Worm (Caenorhabditis elegans): ENCODE measurements around the gene C18D4.3.

The C18D4.3 gene

DNA sequence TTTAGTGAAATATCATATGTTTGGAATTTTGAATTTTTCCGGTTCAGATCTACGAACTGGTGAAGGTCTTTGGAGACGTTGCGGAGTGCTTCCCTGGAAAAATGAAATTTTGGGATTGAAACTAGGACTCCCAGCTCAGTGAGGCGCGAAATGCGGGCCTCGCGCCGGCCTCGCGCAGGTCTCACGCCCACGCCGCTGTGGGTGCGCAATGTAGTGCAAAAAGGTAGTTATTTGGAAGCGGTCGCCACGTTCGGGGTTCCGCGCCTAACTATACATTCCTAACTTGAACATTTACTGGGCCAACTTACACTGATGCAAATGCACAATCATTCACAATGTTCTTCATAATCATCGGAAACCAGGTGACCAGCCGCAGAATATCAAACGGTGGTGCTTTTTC is 32.5 kb downstream of the C18D4.3 start:
- TF ChIP-seq nhr-90 (tag; optimal IDR thresholded peaks at IDR 0.05; ENCODE audit: poor library complexity) = no peak
- no peak for TF ChIP-seq sptf-1 (tag; optimal IDR thresholded peaks at IDR 0.05)
- TF ChIP-seq sup-37 (GFP tag; optimal IDR thresholded peaks at IDR 0.05) = no peak
- no peak for TF ChIP-seq fkh-10 (GFP tag; optimal IDR thresholded peaks at IDR 0.05)
- no peak for TF ChIP-seq elt-2 (tag; optimal IDR thresholded peaks at IDR 0.05)
- no peak for TF ChIP-seq lin-39 (tag; optimal IDR thresholded peaks at IDR 0.05)

DNA sequence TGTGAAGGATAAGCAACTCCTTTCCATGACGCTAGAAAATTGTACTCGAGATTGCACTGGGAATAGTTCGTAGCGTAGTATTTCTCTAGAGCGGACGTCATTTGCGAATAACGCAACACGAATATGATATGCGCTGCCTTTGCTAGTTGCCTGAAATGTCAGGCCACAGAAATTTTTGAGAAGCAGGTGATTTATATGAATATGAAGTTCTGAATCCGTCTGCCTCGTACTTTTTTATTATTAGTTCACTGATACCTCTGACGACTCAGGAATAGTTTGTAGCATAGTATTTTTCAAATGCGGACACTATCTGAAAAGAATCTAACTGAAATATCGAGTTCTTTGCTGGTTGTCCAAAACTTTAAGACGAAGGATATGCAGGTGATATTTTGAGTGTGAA is 36.5 kb downstream of the C18D4.3 start, which contains the start of gene srh-118:
srh-118 (minus strand) TSS at position 101 of the 400 bp plus-strand sequence.
- no peak for TF ChIP-seq fkh-4 (tag; optimal IDR thresholded peaks at IDR 0.05; ENCODE audit: borderline replicate concordance)
- no peak for TF ChIP-seq tlp-1 (tag; optimal IDR thresholded peaks at IDR 0.05)
- no peak for TF ChIP-seq lir-3 (tag; optimal IDR thresholded peaks at IDR 0.05; ENCODE audit: poor library complexity)
- TF ChIP-seq hlh-4 (tag; optimal IDR thresholded peaks at IDR 0.05) = no peak
- TF ChIP-seq lin-14 (GFP tag; optimal IDR thresholded peaks at IDR 0.05) = no peak
- TF ChIP-seq nhr-71 (tag; optimal IDR thresholded peaks at IDR 0.05) = no peak
- no peak for TF ChIP-seq grh-1 (GFP tag; IDR thresholded peaks at IDR 0.05)
- no peak for TF ChIP-seq unc-62 (GFP tag; optimal IDR thresholded peaks at IDR 0.05)
- no peak for TF ChIP-seq mef-2 (tag; optimal IDR thresholded peaks at IDR 0.05)
- no peak for TF ChIP-seq irx-1 (tag; optimal IDR thresholded peaks at IDR 0.05)
- no peak for TF ChIP-seq nhr-11 (tag; optimal IDR thresholded peaks at IDR 0.05)
- no peak for TF ChIP-seq egl-13 (tag; optimal IDR thresholded peaks at IDR 0.05)
- TF ChIP-seq dpl-1 (GFP tag; optimal IDR thresholded peaks at IDR 0.05) = no peak

DNA sequence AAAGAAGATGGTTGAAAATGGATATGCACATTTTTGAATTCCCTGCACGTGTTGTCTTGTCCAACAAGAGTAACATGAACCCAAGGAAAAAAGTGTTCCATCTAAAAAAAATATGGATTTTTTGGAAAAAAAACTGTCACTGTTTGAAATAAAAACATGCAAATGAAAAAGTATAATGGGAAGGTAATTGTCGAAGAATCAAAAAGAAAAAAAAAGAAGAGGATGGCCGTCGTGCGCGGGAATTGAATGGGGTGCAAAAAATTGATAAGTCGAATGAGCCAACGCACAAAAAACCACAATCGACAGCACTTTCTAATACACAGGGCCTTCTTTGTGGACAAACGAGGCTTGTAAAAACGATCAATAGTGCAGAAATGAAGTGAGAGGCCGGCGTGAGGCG is 38.9 kb downstream of the C18D4.3 start, which contains the start of gene fbxa-102:
fbxa-102 (minus strand) TSS at position 101 of the 400 bp plus-strand sequence.
- TF ChIP-seq nhr-76 (tag; optimal IDR thresholded peaks at IDR 0.05) = no peak
- no peak for TF ChIP-seq lir-3 (tag; optimal IDR thresholded peaks at IDR 0.05; ENCODE audit: poor library complexity)
- TF ChIP-seq ceh-90 (tag; optimal IDR thresholded peaks at IDR 0.05) = no peak
- no peak for TF ChIP-seq nhr-28 (tag; optimal IDR thresholded peaks at IDR 0.05)
- no peak for TF ChIP-seq snu-23 (GFP tag; optimal IDR thresholded peaks at IDR 0.05)
- TF ChIP-seq lin-14 (GFP tag; optimal IDR thresholded peaks at IDR 0.05) = no peak
- TF ChIP-seq Y116A8C.19 (tag; optimal IDR thresholded peaks at IDR 0.05; ENCODE audit: borderline replicate concordance) = no peak
- no peak for TF ChIP-seq pqm-1 (tag; optimal IDR thresholded peaks at IDR 0.05)
- TF ChIP-seq dpl-1 (GFP tag; optimal IDR thresholded peaks at IDR 0.05) = no peak
- no peak for TF ChIP-seq skn-1 (tag; optimal IDR thresholded peaks at IDR 0.05)
- TF ChIP-seq dsc-1 (tag; optimal IDR thresholded peaks at IDR 0.05) = no peak
- TF ChIP-seq xbp-1 (tag; optimal IDR thresholded peaks at IDR 0.05) = no peak
- TF ChIP-seq lin-15B (tag; optimal IDR thresholded peaks at IDR 0.05) = no peak
- no peak for TF ChIP-seq mab-9 (GFP tag; IDR thresholded peaks at IDR 0.05)
- TF ChIP-seq fkh-10 (GFP tag; optimal IDR thresholded peaks at IDR 0.05) = no peak
- TF ChIP-seq unc-30 (tag; optimal IDR thresholded peaks at IDR 0.05) = no peak
- no peak for TF ChIP-seq isw-1 (GFP tag; IDR thresholded peaks at IDR 0.05)
- no peak for TF ChIP-seq grh-1 (GFP tag; IDR thresholded peaks at IDR 0.05)
- no peak for TF ChIP-seq ceh-63 (GFP tag; optimal IDR thresholded peaks at IDR 0.05)

DNA sequence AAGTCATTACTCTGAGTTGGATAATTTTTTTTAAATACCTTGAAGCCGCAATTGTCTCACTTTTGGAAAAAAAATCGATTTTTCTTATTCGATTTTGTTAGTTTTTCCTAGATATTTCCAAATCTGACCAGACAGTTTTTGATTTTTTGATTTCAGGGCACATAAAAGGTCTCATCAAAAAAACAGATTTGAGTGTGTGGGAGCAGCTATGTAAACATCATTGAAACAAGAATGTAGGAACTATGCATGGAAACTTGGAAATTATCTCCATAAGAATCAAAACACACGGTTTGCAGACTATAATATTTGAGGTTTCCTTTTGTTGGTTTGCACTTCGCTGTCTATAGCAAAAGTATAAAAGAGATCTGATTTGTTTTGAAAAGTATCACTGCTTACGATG is 46.6 kb downstream of the C18D4.3 start, which contains the start of gene scl-24:
scl-24 (plus strand) TSS at position 301 of the 400 bp plus-strand sequence.
- TF ChIP-seq lin-39 (tag; optimal IDR thresholded peaks at IDR 0.05) (no peak), nhr-20 (tag; optimal IDR thresholded peaks at IDR 0.05) (no peak), tlp-1 (tag; optimal IDR thresholded peaks at IDR 0.05) (no peak), zip-4 (GFP tag; optimal IDR thresholded peaks at IDR 0.05) (no peak), rnt-1 (tag; optimal IDR thresholded peaks at IDR 0.05) (no peak), ceh-82 (tag; optimal IDR thresholded peaks at IDR 0.05) (no peak), fkh-4 (tag; optimal IDR thresholded peaks at IDR 0.05; ENCODE audit: borderline replicate concordance) (no peak), aha-1 (tag; optimal IDR thresholded peaks at IDR 0.05) (no peak), ets-5 (GFP tag; IDR thresholded peaks at IDR 0.05) (no peak), tbx-2 (tag; optimal IDR thresholded peaks at IDR 0.05) (no peak)

All from whole organism, L1 larva.